Fruit fly (Drosophila melanogaster): ENCODE measurements around the gene Ir85a.
A peak's percentile ranks its signal among the peaks of the same experiment; 100 is the strongest.

Ir85a gene

DNA sequence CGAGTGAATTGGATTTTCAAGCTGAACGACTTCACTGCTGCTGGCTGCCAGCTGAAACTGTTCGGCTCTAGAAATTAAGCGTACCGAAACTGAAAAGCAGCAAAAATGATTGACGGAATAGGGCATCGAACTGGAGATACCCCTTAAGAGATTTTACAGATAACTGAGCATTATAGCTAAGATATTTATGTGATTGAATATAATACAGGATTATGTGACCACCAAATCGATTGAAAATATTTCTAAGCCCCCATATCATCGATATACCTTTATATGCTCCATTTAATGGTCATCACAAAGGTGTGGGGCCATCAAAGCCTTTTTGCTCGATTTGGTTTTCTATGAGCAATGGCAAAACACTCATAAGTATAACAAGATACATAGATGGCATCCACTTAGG, 9.7 kb upstream of the Ir85a start (continued):
- TF ChIP-seq hkb (optimal IDR thresholded peaks at IDR 0.05): no peak
- peak; percentile 48; the same call in 1 of the 2 replicates for TF ChIP-seq hkb (GFP tag; IDR thresholded peaks at IDR 0.05)
- peak; percentile 56 for TF ChIP-seq CG9817 (tag; optimal IDR thresholded peaks at IDR 0.05)
- TF ChIP-seq lmd (GFP tag; IDR thresholded peaks at IDR 0.05): peak; percentile 67
- TF ChIP-seq CG7372 (GFP tag; IDR thresholded peaks at IDR 0.05): peak; percentile 25; the same call in 1 of the 2 replicates
- peak; percentile 23 for TF ChIP-seq CG1602 (GFP tag; optimal IDR thresholded peaks at IDR 0.05)
- no peak for TF ChIP-seq psq (GFP tag; optimal IDR thresholded peaks at IDR 0.05)
- no peak for TF ChIP-seq Usf (GFP tag; optimal IDR thresholded peaks at IDR 0.05)
- TF ChIP-seq Hr3 (GFP tag; optimal IDR thresholded peaks at IDR 0.05): peak; percentile 5
- TF ChIP-seq br (optimal IDR thresholded peaks at IDR 0.05): no peak
- TF ChIP-seq CG15073 (GFP tag; optimal IDR thresholded peaks at IDR 0.05): no peak
- TF ChIP-seq da (GFP tag; optimal IDR thresholded peaks at IDR 0.05): no peak
- peak; percentile 41 for TF ChIP-seq tx (GFP tag; optimal IDR thresholded peaks at IDR 0.05)
- no peak for TF ChIP-seq lola (GFP tag; optimal IDR thresholded peaks at IDR 0.05)
- TF ChIP-seq Pdp1 (GFP tag; optimal IDR thresholded peaks at IDR 0.05): peak in 1 of 2 experiments; percentile 53
- TF ChIP-seq ase (GFP tag; IDR thresholded peaks at IDR 0.05): no peak
- TF ChIP-seq B-H1 (GFP tag; IDR thresholded peaks at IDR 0.05): peak; percentile 47; the same call in 2 of the 3 replicates
- TF ChIP-seq CG9932 (GFP tag; IDR thresholded peaks at IDR 0.05): peak; percentile 69
- no peak for TF ChIP-seq nau (GFP tag; optimal IDR thresholded peaks at IDR 0.05)
- no peak for TF ChIP-seq schlank (tag; optimal IDR thresholded peaks at IDR 0.05)
- TF ChIP-seq CG13894 (tag; optimal IDR thresholded peaks at IDR 0.05): no peak
- no peak for TF ChIP-seq CG2120 (GFP tag; optimal IDR thresholded peaks at IDR 0.05)
- TF ChIP-seq slbo (GFP tag; IDR thresholded peaks at IDR 0.05): peak; percentile 78
- no peak for TF ChIP-seq kay (GFP tag; optimal IDR thresholded peaks at IDR 0.05)
- no peak for TF ChIP-seq CG7963 (GFP tag; IDR thresholded peaks at IDR 0.05; ENCODE audit: partially characterized antibody)
- TF ChIP-seq CG14014 (GFP tag; IDR thresholded peaks at IDR 0.05): peak; percentile 66; the same call in 1 of the 2 replicates
- no peak for TF ChIP-seq scrt (GFP tag; optimal IDR thresholded peaks at IDR 0.05)
- peak; percentile 64 for TF ChIP-seq sob (GFP tag; IDR thresholded peaks at IDR 0.05)
- peak; percentile 37; the same call in 1 of the 3 replicates for TF ChIP-seq so (GFP tag; IDR thresholded peaks at IDR 0.05)
- no peak for TF ChIP-seq NC2α (GFP tag; optimal IDR thresholded peaks at IDR 0.05)
- TF ChIP-seq mam (GFP tag; optimal IDR thresholded peaks at IDR 0.05): peak; percentile 52
- peak; percentile 58 for TF ChIP-seq CG13424 (tag; optimal IDR thresholded peaks at IDR 0.05)
- TF ChIP-seq sr (GFP tag; IDR thresholded peaks at IDR 0.05): no peak

DNA sequence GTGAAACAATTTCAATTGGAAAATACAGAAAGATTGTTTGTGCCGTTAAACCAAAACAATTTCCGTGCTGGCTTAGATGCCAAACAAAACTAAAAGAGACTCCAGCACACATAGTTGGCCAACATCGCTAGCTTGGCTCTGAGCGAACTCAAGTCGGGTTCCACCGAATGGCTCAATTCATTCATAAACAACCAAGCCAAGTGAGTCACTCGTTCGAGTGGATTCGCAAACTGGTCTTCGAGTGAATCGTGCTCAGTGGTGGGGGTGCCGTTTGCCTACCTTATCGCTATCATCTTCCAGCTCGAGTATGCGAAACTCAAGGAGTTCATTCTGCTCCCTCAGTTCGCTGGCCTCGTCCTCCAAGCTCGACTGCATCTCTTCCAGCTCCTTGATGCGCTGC, 9.0 kb upstream of the Ir85a start:
- TF ChIP-seq croc (GFP tag; conservative IDR thresholded peaks at IDR 0.05) (no peak), Rx (GFP tag; IDR thresholded peaks at IDR 0.05) (no peak), chinmo (GFP tag; IDR thresholded peaks at IDR 0.05; ENCODE audit: partially characterized antibody) (0 out of 4 replicates have a peak, but pooled peaks have one; percentile 33), zen2 (GFP tag; IDR thresholded peaks at IDR 0.05; ENCODE audit: partially characterized antibody) (0 out of 3 replicates have a peak, but pooled peaks have one; percentile 19), z (GFP tag; IDR thresholded peaks at IDR 0.05) (peak; percentile 95), CG17186 (GFP tag; optimal IDR thresholded peaks at IDR 0.05) (no peak)

DNA sequence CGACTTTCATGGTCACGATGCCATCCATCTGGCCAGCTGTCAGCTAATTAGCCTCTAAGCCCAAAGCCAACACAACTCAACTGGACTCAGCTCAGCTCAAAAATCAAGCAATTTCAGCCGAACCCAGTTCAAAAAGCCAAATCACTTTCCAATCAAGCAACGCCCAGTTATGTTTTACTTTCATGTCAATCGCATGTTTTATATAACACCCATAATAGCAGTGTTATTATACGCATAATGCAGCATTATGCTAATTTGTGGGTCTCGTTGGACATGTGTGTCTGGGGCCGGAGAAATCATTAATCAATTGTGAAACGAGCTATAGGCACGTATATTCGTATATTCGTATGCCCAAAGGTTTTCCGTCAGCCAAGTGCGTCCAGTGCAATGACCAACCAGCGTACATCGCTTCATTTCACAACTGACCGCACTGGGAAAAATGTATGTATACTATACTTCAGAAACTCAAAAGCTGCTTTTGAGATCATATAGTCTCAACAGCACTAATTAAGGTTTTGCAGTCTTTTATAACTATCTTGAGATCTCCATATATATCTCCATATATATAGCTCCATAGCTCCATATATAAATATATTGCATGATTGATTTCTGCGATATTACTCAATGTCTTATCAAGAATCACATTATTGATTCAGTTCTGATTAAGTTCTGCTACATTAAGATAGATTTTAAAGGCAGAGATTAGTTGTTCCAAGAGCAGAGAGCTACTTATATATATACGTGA, 6.8 kb upstream of the Ir85a start:
- TF ChIP-seq kni (GFP tag; optimal IDR thresholded peaks at IDR 0.05): peak; percentile 1
- TF ChIP-seq B-H1 (GFP tag; IDR thresholded peaks at IDR 0.05): no peak
- no peak for TF ChIP-seq sim (GFP tag; IDR thresholded peaks at IDR 0.05)
- no peak for TF ChIP-seq CG34224 (GFP tag; IDR thresholded peaks at IDR 0.05; ENCODE audit: partially characterized antibody)
- peak; percentile 25 for TF ChIP-seq CG18262 (tag; optimal IDR thresholded peaks at IDR 0.05)
- no peak for TF ChIP-seq Dek (tag; optimal IDR thresholded peaks at IDR 0.05)
- TF ChIP-seq Pdp1 (GFP tag; optimal IDR thresholded peaks at IDR 0.05): peak in 1 of 2 experiments; percentile 58
- peak; percentile 64; the same call in 1 of the 2 replicates for TF ChIP-seq vvl (GFP tag; IDR thresholded peaks at IDR 0.05)
- TF ChIP-seq nmo (GFP tag; optimal IDR thresholded peaks at IDR 0.05): peak; percentile 29
- TF ChIP-seq CG7372 (GFP tag; IDR thresholded peaks at IDR 0.05): no peak
- TF ChIP-seq Awh (GFP tag; IDR thresholded peaks at IDR 0.05): 0 out of 2 replicates have a peak, but pooled peaks have one; percentile 22
- no peak for TF ChIP-seq Nf-YC (tag; optimal IDR thresholded peaks at IDR 0.05)
- TF ChIP-seq CG11247 (GFP tag; IDR thresholded peaks at IDR 0.05): no peak
- no peak for TF ChIP-seq NC2β (GFP tag; optimal IDR thresholded peaks at IDR 0.05)

Measured in whole organism, embryonic.